Worm (Caenorhabditis elegans) whole organism, mixed stage, embryonic: ENCODE measurements around the gene Y26G10.5.

ENCODE experiments used
- blmp-1 ChIP-seq: fragments of 150-350 bp; optimal IDR thresholded peaks from 2 replicates; lab custom pipeline; 2014; ENCODE audit warnings: missing biosample characterization, missing genetic modification characterization
- elt-3 ChIP-seq: fragments of 150-350 bp; optimal IDR thresholded peaks from 2 replicates; lab custom pipeline; 2014; ENCODE audit warnings: missing biosample characterization, missing genetic modification characterization
- pha-4 ChIP-seq: fragments of 150-350 bp; optimal IDR thresholded peaks from 2 replicates; lab custom pipeline; 2018; ENCODE audit warnings: missing biosample characterization, missing genetic modification reagents, missing genetic modification characterization
- sptf-1 ChIP-seq: sonication (generic microtip); optimal IDR thresholded peaks from 2 replicates; lab custom pipeline; 2017; ENCODE audit warnings: mild to moderate bottlenecking, missing genetic modification characterization, moderate library complexity, missing compliant biosample characterization
- unc-62 ChIP-seq: fragments of 150-350 bp; optimal IDR thresholded peaks from 2 replicates; lab custom pipeline; 2014; ENCODE audit warnings: missing biosample characterization, missing genetic modification reagents, missing genetic modification characterization

- no peak for TF ChIP-seq elt-3 (tag; lab: Kevin White, UChicago)
- no peak for TF ChIP-seq blmp-1 (tag; lab: Kevin White, UChicago)
- TF ChIP-seq pha-4 (tag; lab: Kevin White, UChicago): no peak
- no peak for TF ChIP-seq sptf-1 (tag; lab: Kevin White, UChicago)
- TF ChIP-seq unc-62: no peak
Observed at ce11 chrV:17739801-17740200, 39.2 kb upstream of the Y26G10.5 start, which contains the start of gene cutl-4.
